Fruit fly (Drosophila melanogaster) whole organism, wandering third instar larva: ENCODE data around the gene CG5412.

Experiments used
- Abd-B ChIP-seq: fragments of >200 bp; optimal IDR thresholded peaks from 2 replicates; lab custom pipeline; 2017; ENCODE audit warnings: missing biosample characterization, missing genetic modification characterization
- CG9705 ChIP-seq: fragments of 200-800 bp; sonication (Bioruptor generic); optimal IDR thresholded peaks from 2 replicates; lab custom pipeline; 2018; ENCODE audit warnings: missing biosample characterization, mild to moderate bottlenecking, missing genetic modification characterization
- CrebA ChIP-seq: fragments of 200-800 bp; sonication (Bioruptor generic); optimal IDR thresholded peaks from 2 replicates; lab custom pipeline; 2016; ENCODE audit warnings: missing biosample characterization, mild to moderate bottlenecking, missing genetic modification characterization, borderline replicate concordance
- Dif ChIP-seq: fragments of 200-275, 200-300 bp; sonication (Bioruptor generic); optimal IDR thresholded peaks from 2 replicates; lab custom pipeline; 2018; ENCODE audit warnings: missing biosample characterization, missing genetic modification characterization; ENCODE audit not compliant: partially characterized antibody
- HLH106 ChIP-seq: fragments of 200-800 bp; optimal IDR thresholded peaks from 3 replicates; lab custom pipeline; 2019; ENCODE audit warnings: missing biosample characterization, mild to moderate bottlenecking, missing genetic modification characterization, moderate library complexity
- Hnf4 ChIP-seq: fragments of 200-800 bp; sonication (Bioruptor generic); optimal IDR thresholded peaks from 2 replicates; lab custom pipeline; 2016; ENCODE audit warnings: missing biosample characterization, mild to moderate bottlenecking, missing genetic modification characterization
- Hr78 ChIP-seq: fragments of >200 bp; optimal IDR thresholded peaks from 2 replicates; lab custom pipeline; 2017; ENCODE audit warnings: missing biosample characterization, missing genetic modification characterization
- Hr83 ChIP-seq: fragments of 200-300 bp; sonication (Bioruptor generic); optimal IDR thresholded peaks from 2 replicates; lab custom pipeline; 2016; ENCODE audit warnings: missing biosample characterization, mild to moderate bottlenecking, missing genetic modification characterization, moderate library complexity; ENCODE audit not compliant: poor library complexity, severe bottlenecking
- Jra ChIP-seq: sonication (Bioruptor generic); optimal IDR thresholded peaks from 2 replicates; lab custom pipeline; 2016; ENCODE audit warnings: missing biosample characterization, missing genetic modification characterization
- Mio ChIP-seq: sonication (Bioruptor generic); optimal IDR thresholded peaks from 2 replicates; lab custom pipeline; 2016; ENCODE audit warnings: missing biosample characterization, missing genetic modification characterization
- Myc ChIP-seq: fragments of >200 bp; optimal IDR thresholded peaks from 2 replicates; lab custom pipeline; 2017
- N ChIP-seq: fragments of >200 bp; optimal IDR thresholded peaks from 2 replicates; lab custom pipeline; 2018; ENCODE audit warnings: missing biosample characterization, missing external identifiers, missing genetic modification characterization
- Rel ChIP-seq, 2 experiments: fragments of 200-800 bp; sonication (Bioruptor generic) in 1 of 2; optimal IDR thresholded peaks; 2 replicates in 1 of 2; 3 replicates in 1 of 2; lab custom pipeline; 2016 to 2019; ENCODE audit warnings: mild to moderate bottlenecking in 2 of 2, missing biosample characterization in 2 of 2, missing genetic modification characterization in 2 of 2, moderate library complexity in 1 of 2
- Sp1 ChIP-seq: fragments of 200-800 bp; sonication (Bioruptor generic); optimal IDR thresholded peaks from 3 replicates; lab custom pipeline; 2019; ENCODE audit warnings: missing biosample characterization, mild to moderate bottlenecking, missing genetic modification characterization, moderate library complexity
- Vsx2 ChIP-seq: fragments of 200-300, 225-300 bp; sonication (Bioruptor generic); optimal IDR thresholded peaks from 2 replicates; lab custom pipeline; 2018; ENCODE audit warnings: missing biosample characterization, missing genetic modification characterization; ENCODE audit not compliant: partially characterized antibody
- br ChIP-seq: fragments of 200-800 bp; sonication (Bioruptor generic); optimal IDR thresholded peaks from 2 replicates; lab custom pipeline; 2016; ENCODE audit warnings: missing biosample characterization, missing genetic modification characterization
- brk ChIP-seq: fragments of 200-800 bp; sonication (Bioruptor generic); optimal IDR thresholded peaks from 2 replicates; lab custom pipeline; 2016; ENCODE audit warnings: missing biosample characterization, mild to moderate bottlenecking, missing genetic modification characterization
- dl ChIP-seq, 2 experiments: fragments of 175-275, 200-275 bp in 1 of 2; fragments of 200-275 bp in 1 of 2; sonication (Bioruptor generic); optimal IDR thresholded peaks; lab custom pipeline; 2018; ENCODE audit warnings: mild to moderate bottlenecking in 2 of 2, missing biosample characterization in 2 of 2, missing genetic modification characterization in 2 of 2, moderate library complexity in 2 of 2; ENCODE audit not compliant: partially characterized antibody in 2 of 2, insufficient read depth in 1 of 2
- dmrt93B ChIP-seq: fragments of 200-800 bp; sonication (Bioruptor generic); optimal IDR thresholded peaks from 2 replicates; lab custom pipeline; 2018; ENCODE audit warnings: missing biosample characterization, mild to moderate bottlenecking, missing genetic modification characterization
- dsf ChIP-seq: sonication (Bioruptor generic); optimal IDR thresholded peaks from 2 replicates; lab custom pipeline; 2016; ENCODE audit warnings: missing biosample characterization, missing genetic modification characterization, borderline replicate concordance
- foxo ChIP-seq, 2 experiments: fragments of 200-800 bp; sonication (Bioruptor generic); optimal IDR thresholded peaks; 2 replicates in 1 of 2; 3 replicates in 1 of 2; lab custom pipeline; 2016 to 2017; ENCODE audit warnings: missing biosample characterization in 2 of 2, missing genetic modification characterization in 2 of 2
- fru ChIP-seq: fragments of 200-800 bp; sonication (Bioruptor generic); optimal IDR thresholded peaks from 3 replicates; lab custom pipeline; 2016; ENCODE audit warnings: missing biosample characterization, mild to moderate bottlenecking, missing genetic modification characterization
- h ChIP-seq: fragments of 200-800 bp; sonication (Bioruptor generic); optimal IDR thresholded peaks from 3 replicates; lab custom pipeline; 2016; ENCODE audit warnings: missing biosample characterization, mild to moderate bottlenecking, missing genetic modification characterization
- jim ChIP-seq: fragments of 175-275, 200-325 bp; sonication (Bioruptor generic); optimal IDR thresholded peaks from 2 replicates; lab custom pipeline; 2016; ENCODE audit warnings: missing biosample characterization, mild to moderate bottlenecking, missing genetic modification characterization
- pan ChIP-seq: fragments of >200 bp; optimal IDR thresholded peaks from 2 replicates; lab custom pipeline; 2017
- psq ChIP-seq: fragments of 200-800 bp; sonication (Bioruptor generic); optimal IDR thresholded peaks from 3 replicates; lab custom pipeline; 2017; ENCODE audit warnings: missing biosample characterization, mild to moderate bottlenecking, missing genetic modification characterization, moderate library complexity
- rgr ChIP-seq: fragments of 200-800 bp; sonication (Bioruptor generic); optimal IDR thresholded peaks from 3 replicates; lab custom pipeline; 2016; ENCODE audit warnings: missing biosample characterization, mild to moderate bottlenecking, missing genetic modification characterization
- sv ChIP-seq: fragments of 200-800 bp; sonication (Bioruptor generic); optimal IDR thresholded peaks from 3 replicates; lab custom pipeline; 2016; ENCODE audit warnings: missing biosample characterization, missing genetic modification characterization
- tai ChIP-seq: sonication (Bioruptor generic); optimal IDR thresholded peaks from 2 replicates; lab custom pipeline; 2016; ENCODE audit warnings: missing biosample characterization, missing genetic modification characterization
- usp ChIP-seq: fragments of >200 bp; optimal IDR thresholded peaks from 2 replicates; lab custom pipeline; 2017; ENCODE audit warnings: missing biosample characterization, missing genetic modification characterization
- woc ChIP-seq: sonication (Bioruptor generic); optimal IDR thresholded peaks from 2 replicates; lab custom pipeline; 2016; ENCODE audit warnings: missing biosample characterization, mild to moderate bottlenecking, missing genetic modification characterization

The CG5412 gene

dm6 chr3R:20557415-20558105 lies 19.3 kb upstream of the CG5412 start, which contains the start of the genes DPCoAC and CG5180:
Gene DPCoAC, minus strand, starts transcription at chr3R:20557667.
Gene CG5180, plus strand, starts transcription at chr3R:20557930.
- TF ChIP-seq dl (GFP tag; optimal IDR thresholded peaks at IDR 0.05; lab: Kevin White, UChicago; ENCODE audit: insufficient read depth in 1 of 2, partially characterized antibody in 2 of 2) = peak in 1 of 2 experiments; percentile 21
- TF ChIP-seq sv = peak; percentile 30
- peak; percentile 54 for TF ChIP-seq jim (GFP tag; lab: Kevin White, UChicago)
- TF ChIP-seq HLH106 (tag; lab: Kevin White, UChicago) = peak; percentile 63
- TF ChIP-seq woc = peak; percentile 71
- peak; percentile 76 for TF ChIP-seq Hnf4 (GFP tag; lab: Kevin White, UChicago)
- no peak for TF ChIP-seq N (GFP tag; lab: Kevin White, UChicago)
- peak; percentile 34 to 44 for TF ChIP-seq foxo (GFP tag; optimal IDR thresholded peaks at IDR 0.05; lab: Kevin White, UChicago)
- TF ChIP-seq Jra = peak; percentile 72
- peak; percentile 77 for TF ChIP-seq psq (GFP tag; lab: Kevin White, UChicago)
- peak; percentile 24 for TF ChIP-seq dmrt93B (GFP tag; lab: Kevin White, UChicago)
- peak; percentile 53 for TF ChIP-seq Dif (GFP tag; lab: Kevin White, UChicago)
- TF ChIP-seq CG9705 (GFP tag; lab: Kevin White, UChicago) = peak; percentile 16
- peak; percentile 28 for TF ChIP-seq Sp1 (GFP tag; lab: Kevin White, UChicago)
- TF ChIP-seq Mio (GFP tag; lab: Kevin White, UChicago) = no peak
- TF ChIP-seq usp (GFP tag; lab: Kevin White, UChicago) = no peak
- TF ChIP-seq h (GFP tag; lab: Kevin White, UChicago) = peak; percentile 6
- TF ChIP-seq Rel (GFP tag; optimal IDR thresholded peaks at IDR 0.05; lab: Kevin White, UChicago) = no peak
- TF ChIP-seq Rel (tag; optimal IDR thresholded peaks at IDR 0.05; lab: Kevin White, UChicago) = peak; percentile 56
- TF ChIP-seq fru (GFP tag; lab: Kevin White, UChicago) = no peak
- TF ChIP-seq Hr78 (GFP tag; lab: Kevin White, UChicago) = no peak

- TF ChIP-seq tai (GFP tag; lab: Kevin White, UChicago) (no peak), Rel (GFP tag; optimal IDR thresholded peaks at IDR 0.05; lab: Kevin White, UChicago) (no peak), Rel (tag; optimal IDR thresholded peaks at IDR 0.05; lab: Kevin White, UChicago) (peak; percentile 67), sv (no peak), Vsx2 (GFP tag; lab: Kevin White, UChicago) (no peak), Hr83 (GFP tag; lab: Kevin White, UChicago) (peak; percentile 29)
Measured at dm6 chr3R:20558106-20558489, 18.8 kb upstream of the CG5412 start.

dm6 chr3R:20560019-20560667 lies 16.7 kb upstream of the CG5412 start, which contains the start of gene CG15922:
Gene CG15922, minus strand, starts transcription at chr3R:20560280.
- TF ChIP-seq Hr83 (GFP tag; lab: Kevin White, UChicago) (no peak), HLH106 (tag; lab: Kevin White, UChicago) (no peak), brk (GFP tag; lab: Kevin White, UChicago) (no peak), dsf (GFP tag; lab: Kevin White, UChicago) (no peak), Abd-B (GFP tag; lab: Kevin White, UChicago) (no peak), Myc (lab: Kevin White, UChicago) (no peak), Sp1 (GFP tag; lab: Kevin White, UChicago) (no peak), N (GFP tag; lab: Kevin White, UChicago) (no peak), rgr (GFP tag; lab: Kevin White, UChicago) (no peak), woc (no peak), CrebA (GFP tag; lab: Kevin White, UChicago) (no peak), br (GFP tag; lab: Kevin White, UChicago) (no peak), Jra (no peak), pan (lab: Kevin White, UChicago) (no peak)
